Fruit fly (Drosophila melanogaster): Measurements from ENCODE around the gene CG46525.

Gene CG46525

DNA sequence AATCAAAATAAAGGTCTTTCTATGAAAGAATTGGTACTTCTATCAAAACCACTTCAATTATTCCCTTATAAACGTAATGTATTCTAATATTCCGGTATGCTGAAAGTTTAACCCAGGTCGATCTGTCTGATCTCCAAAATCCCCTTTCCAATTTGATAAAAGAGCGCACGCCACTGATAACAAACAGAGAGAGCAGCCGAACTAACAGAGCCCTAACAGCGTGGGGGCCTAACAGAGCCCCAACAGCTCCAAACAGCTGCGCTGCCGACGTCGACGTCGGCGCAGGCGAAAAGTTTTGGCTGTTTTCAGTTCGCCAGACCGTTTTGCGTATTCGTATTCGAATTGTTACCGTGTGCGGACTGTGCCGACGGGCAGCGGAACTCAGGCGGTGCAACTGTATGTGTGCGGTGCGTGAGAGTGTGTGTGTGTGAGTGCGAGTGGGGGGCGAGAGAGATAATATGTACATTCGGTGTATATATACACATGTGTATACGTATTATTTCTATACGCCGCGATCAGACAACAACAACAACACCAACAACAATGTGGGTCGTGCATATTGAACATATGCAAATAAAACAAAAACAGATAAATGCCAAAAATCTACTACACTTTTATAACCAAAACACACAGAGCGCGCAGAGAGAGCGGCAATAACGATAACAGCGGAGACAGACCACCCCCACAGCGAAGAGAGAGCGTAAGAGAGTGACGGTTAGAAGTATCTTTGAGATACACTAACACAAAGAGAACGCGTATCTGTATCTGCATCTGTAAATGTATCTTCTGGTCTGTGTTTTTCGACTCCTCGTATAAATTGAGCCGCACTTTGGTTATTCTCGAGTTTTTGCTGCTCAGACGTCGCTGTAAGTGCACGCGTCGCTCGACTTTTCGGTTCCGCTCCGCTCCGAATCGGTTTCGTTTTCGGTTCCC lies 12.0 kb downstream of the CG46525 start, which contains the start of gene Oatp74D (continued):
- TF ChIP-seq vnd (GFP tag; IDR thresholded peaks at IDR 0.05; ENCODE audit: partially characterized antibody) (no peak), CG34422 (GFP tag; IDR thresholded peaks at IDR 0.05) (peak; percentile 58; the same call in 1 of the 3 replicates), sob (GFP tag; IDR thresholded peaks at IDR 0.05) (peak; percentile 31; the same call in 1 of the 2 replicates), CG13775 (GFP tag; optimal IDR thresholded peaks at IDR 0.05) (no peak), HLH3B (GFP tag; IDR thresholded peaks at IDR 0.05) (peak; percentile 43; the same call in 1 of the 2 replicates), Fer1 (GFP tag; optimal IDR thresholded peaks at IDR 0.05) (peak; percentile 74), chinmo (GFP tag; IDR thresholded peaks at IDR 0.05; ENCODE audit: partially characterized antibody) (peak; percentile 98), CG7786 (GFP tag; optimal IDR thresholded peaks at IDR 0.05) (no peak), CG30431 (GFP tag; optimal IDR thresholded peaks at IDR 0.05) (no peak), Mrtf (GFP tag; IDR thresholded peaks at IDR 0.05) (no peak), CG17612 (GFP tag; IDR thresholded peaks at IDR 0.05) (no peak), Deaf1 (tag; optimal IDR thresholded peaks at IDR 0.05) (peak; percentile 78), CG11695 (GFP tag; IDR thresholded peaks at IDR 0.05) (peak; percentile 5; the same call in 1 of the 3 replicates), CG8765 (GFP tag; IDR thresholded peaks at IDR 0.05) (no peak), grau (tag; optimal IDR thresholded peaks at IDR 0.05) (peak; percentile 26), maf-S (GFP tag; optimal IDR thresholded peaks at IDR 0.05) (no peak), zf30C (GFP tag; optimal IDR thresholded peaks at IDR 0.05) (no peak), slp2 (GFP tag; optimal IDR thresholded peaks at IDR 0.05) (peak; percentile 8), Fer3 (tag; optimal IDR thresholded peaks at IDR 0.05) (peak; percentile 23), CG8944 (GFP tag; optimal IDR thresholded peaks at IDR 0.05) (peak; percentile 0), gro (GFP tag; optimal IDR thresholded peaks at IDR 0.05) (peak; percentile 74), Chrac-16 (GFP tag; optimal IDR thresholded peaks at IDR 0.05) (peak; percentile 40), CG3281 (GFP tag; optimal IDR thresholded peaks at IDR 0.05) (peak; percentile 30), Dfd (GFP tag; optimal IDR thresholded peaks at IDR 0.05) (no peak), bab2 (GFP tag; optimal IDR thresholded peaks at IDR 0.05) (peak; percentile 42), ase (GFP tag; IDR thresholded peaks at IDR 0.05) (no peak; the same call in 2 of the 3 replicates), ttk (GFP tag; IDR thresholded peaks at IDR 0.05) (peak; percentile 7; the same call in 1 of the 2 replicates), Ptx1 (GFP tag; IDR thresholded peaks at IDR 0.05) (no peak), eve (GFP tag; optimal IDR thresholded peaks at IDR 0.05) (no peak), row (GFP tag; IDR thresholded peaks at IDR 0.05) (peak; percentile 48; the same call in 2 of the 3 replicates), fd96Cb (tag; optimal IDR thresholded peaks at IDR 0.05) (no peak), dpn (GFP tag; optimal IDR thresholded peaks at IDR 0.05) (peak in 1 of 2 experiments; percentile 60), cato (GFP tag; optimal IDR thresholded peaks at IDR 0.05; ENCODE audit: borderline replicate concordance) (peak; percentile 31), bcd (GFP tag; optimal IDR thresholded peaks at IDR 0.05) (no peak), CG7372 (GFP tag; IDR thresholded peaks at IDR 0.05) (no peak), gsb-n (tag; optimal IDR thresholded peaks at IDR 0.05) (peak; percentile 53), CG10366 (GFP tag; IDR thresholded peaks at IDR 0.05) (peak; percentile 14), CG7745 (tag; optimal IDR thresholded peaks at IDR 0.05) (no peak), CG2712 (tag; optimal IDR thresholded peaks at IDR 0.05) (peak; percentile 5), pfk (GFP tag; optimal IDR thresholded peaks at IDR 0.05) (no peak), Asciz (GFP tag; optimal IDR thresholded peaks at IDR 0.05) (peak; percentile 74), CG12744 (GFP tag; optimal IDR thresholded peaks at IDR 0.05) (no peak), wek (GFP tag; optimal IDR thresholded peaks at IDR 0.05) (peak; percentile 76), CG10654 (GFP tag; optimal IDR thresholded peaks at IDR 0.05) (no peak), knrl (GFP tag; IDR thresholded peaks at IDR 0.05; ENCODE audit: partially characterized antibody) (no peak), CG7357 (GFP tag; IDR thresholded peaks at IDR 0.05) (no peak), ind (GFP tag; optimal IDR thresholded peaks at IDR 0.05) (peak; percentile 40), CG8281 (tag; optimal IDR thresholded peaks at IDR 0.05) (peak; percentile 54), mld (GFP tag; IDR thresholded peaks at IDR 0.05; ENCODE audit: partially characterized antibody) (peak; percentile 48; the same call in 1 of the 3 replicates)
